Worm (Caenorhabditis elegans): ENCODE measurements around the gene vrp-1.

DNA sequence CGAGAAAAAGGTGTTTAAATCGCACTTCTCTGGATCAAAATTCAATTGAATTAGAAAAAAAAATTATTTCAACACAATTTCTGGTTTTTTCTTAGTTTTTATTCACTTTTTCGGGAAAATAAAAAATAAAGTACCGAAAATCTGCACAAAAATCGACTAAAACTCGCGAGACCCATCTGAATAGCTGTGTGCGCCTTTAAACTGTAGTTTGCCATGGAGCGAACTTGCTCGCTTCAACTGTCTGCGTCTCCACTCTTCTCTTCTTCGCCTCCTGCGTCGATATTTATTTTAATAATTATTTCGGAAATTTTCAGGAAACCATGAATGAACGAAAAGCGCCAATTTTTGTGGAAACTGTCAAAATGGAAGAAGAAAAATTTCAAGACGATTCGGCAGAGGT, 43.5 kb downstream of the vrp-1 start:
- TF ChIP-seq nhr-76 (tag; optimal IDR thresholded peaks at IDR 0.05): no peak
- TF ChIP-seq ces-1 (GFP tag; optimal IDR thresholded peaks at IDR 0.05): no peak
- no peak for TF ChIP-seq drap-1 (GFP tag; optimal IDR thresholded peaks at IDR 0.05)

Measured in whole organism, mixed stage, embryonic.